Fruit fly (Drosophila melanogaster) whole organism, embryonic: ENCODE data around the gene Idh3a.

Source experiments
- Awh ChIP-seq: fragments of 200-800 bp; sonication (Bioruptor generic); IDR thresholded peaks from 2 replicates; pipeline ENCODE4, ENCODE4 v1.3.6; 2022; ENCODE audit warnings: missing biosample characterization, missing genetic modification characterization
- Bgb ChIP-seq: fragments of 200-800 bp; sonication (Bioruptor generic); IDR thresholded peaks from 2 replicates; pipeline ENCODE4 v1.3.6; 2022; ENCODE audit warnings: missing biosample characterization, missing genetic modification characterization; ENCODE audit not compliant: partially characterized antibody
- CG1024 ChIP-seq: fragments of 200-800 bp; sonication (Bioruptor generic); IDR thresholded peaks from 2 replicates; pipeline ENCODE4 v1.3.6; 2022; ENCODE audit warnings: missing biosample characterization, missing genetic modification characterization
- CG10462 ChIP-seq: fragments of 200-800 bp; sonication (Bioruptor generic); optimal IDR thresholded peaks from 2 replicates; lab custom pipeline; 2016; ENCODE audit warnings: missing biosample characterization, missing genetic modification characterization
- CG10543 ChIP-seq: fragments of 200-800 bp; sonication (Bioruptor generic); optimal IDR thresholded peaks from 3 replicates; lab custom pipeline; 2017; ENCODE audit warnings: missing biosample characterization, mild to moderate bottlenecking, missing genetic modification characterization, moderate library complexity
- CG13287 ChIP-seq: fragments of 200-800 bp; sonication (Bioruptor generic); IDR thresholded peaks from 2 replicates; pipeline ENCODE4 v1.3.6; 2022; ENCODE audit warnings: missing biosample characterization, missing genetic modification characterization; ENCODE audit not compliant: partially characterized antibody
- CG14441 ChIP-seq: fragments of 200-800 bp; sonication (Bioruptor generic); IDR thresholded peaks from 2 replicates; pipeline ENCODE4 v1.3.6; 2022; ENCODE audit warnings: missing biosample characterization, missing genetic modification characterization
- CG14710 ChIP-seq: fragments of 200-800 bp; sonication (Bioruptor generic); optimal IDR thresholded peaks from 3 replicates; lab custom pipeline; 2019; ENCODE audit warnings: missing biosample characterization, mild to moderate bottlenecking, missing genetic modification characterization, moderate library complexity
- CG15601 ChIP-seq: fragments of 200-800 bp; sonication (Bioruptor generic); optimal IDR thresholded peaks from 3 replicates; lab custom pipeline; 2019; ENCODE audit warnings: missing biosample characterization, mild to moderate bottlenecking, missing genetic modification characterization, moderate library complexity
- CG17361 ChIP-seq: fragments of 200-800 bp; sonication (Bioruptor generic); IDR thresholded peaks from 3 replicates; pipeline ENCODE4 v1.3.6; 2022; ENCODE audit warnings: missing biosample characterization, missing genetic modification characterization
- CG1792 ChIP-seq: fragments of 200-800 bp; sonication (Bioruptor generic); optimal IDR thresholded peaks from 2 replicates; lab custom pipeline; 2016; ENCODE audit warnings: missing biosample characterization, missing genetic modification characterization
- CG2116 ChIP-seq: fragments of 200-800 bp; sonication (Bioruptor generic); optimal IDR thresholded peaks from 3 replicates; lab custom pipeline; 2018; ENCODE audit warnings: missing biosample characterization, mild to moderate bottlenecking, missing genetic modification characterization
- CG2129 ChIP-seq: fragments of 200-800 bp; sonication (Bioruptor generic); IDR thresholded peaks from 2 replicates; pipeline ENCODE4 v1.3.6; 2022; ENCODE audit warnings: missing biosample characterization, missing genetic modification characterization; ENCODE audit not compliant: partially characterized antibody
- CG30020 ChIP-seq: fragments of 200-800 bp; optimal IDR thresholded peaks from 2 replicates; lab custom pipeline; 2019; ENCODE audit warnings: missing biosample characterization, mild to moderate bottlenecking, missing genetic modification characterization, moderate library complexity
- CG33213 ChIP-seq: fragments of 200-800 bp; sonication (Bioruptor generic); optimal IDR thresholded peaks from 3 replicates; lab custom pipeline; 2016; ENCODE audit warnings: missing biosample characterization, missing genetic modification characterization
- CG4424 ChIP-seq: fragments of 200-800 bp; sonication (Bioruptor generic); optimal IDR thresholded peaks from 3 replicates; lab custom pipeline; 2016; ENCODE audit warnings: missing biosample characterization, missing genetic modification characterization
- CG6272 ChIP-seq: fragments of 200-800 bp; sonication (Bioruptor generic); IDR thresholded peaks from 2 replicates; pipeline ENCODE4 v1.3.6; 2022; ENCODE audit warnings: missing biosample characterization, missing genetic modification characterization
- CG7357 ChIP-seq: fragments of 200-800 bp; sonication (Bioruptor generic); IDR thresholded peaks from 3 replicates; pipeline ENCODE4 v1.3.6; 2022; ENCODE audit warnings: missing biosample characterization, missing genetic modification characterization
- CG7786 ChIP-seq: fragments of 200-800 bp; sonication (Bioruptor generic); optimal IDR thresholded peaks from 2 replicates; lab custom pipeline; 2016; ENCODE audit warnings: missing biosample characterization, missing genetic modification characterization
- CG9437 ChIP-seq: fragments of 200-800 bp; sonication (Bioruptor generic); optimal IDR thresholded peaks from 2 replicates; lab custom pipeline; 2018; ENCODE audit warnings: missing biosample characterization, mild to moderate bottlenecking, missing genetic modification characterization
- Chrac-16 ChIP-seq: fragments of 200-800 bp; sonication (Bioruptor generic); optimal IDR thresholded peaks from 3 replicates; lab custom pipeline; 2016; ENCODE audit warnings: missing biosample characterization, missing genetic modification characterization
- CoRest ChIP-seq: fragments of 200-800 bp; sonication (Bioruptor generic); optimal IDR thresholded peaks from 3 replicates; lab custom pipeline; 2018; ENCODE audit warnings: missing biosample characterization, mild to moderate bottlenecking, missing genetic modification characterization, moderate library complexity
- Doc2 ChIP-seq: fragments of 200-800 bp; sonication (Bioruptor generic); IDR thresholded peaks from 2 replicates; pipeline ENCODE4 v1.3.6; 2022; ENCODE audit warnings: missing biosample characterization, missing genetic modification characterization
- Fer3 ChIP-seq: fragments of 200-800 bp; sonication (Bioruptor generic); optimal IDR thresholded peaks from 2 replicates; lab custom pipeline; 2018; ENCODE audit warnings: missing biosample characterization, mild to moderate bottlenecking, missing genetic modification characterization, moderate library complexity
- HHEX ChIP-seq: fragments of 200-800 bp; sonication (Bioruptor generic); optimal IDR thresholded peaks from 3 replicates; lab custom pipeline; 2017; ENCODE audit warnings: missing biosample characterization, mild to moderate bottlenecking, missing genetic modification characterization, missing genetic modification reagents
- HmgZ ChIP-seq: fragments of 200-800 bp; sonication (Bioruptor generic); optimal IDR thresholded peaks from 2 replicates; lab custom pipeline; 2018; ENCODE audit warnings: missing biosample characterization, mild to moderate bottlenecking, missing genetic modification characterization
- Hr3 ChIP-seq: fragments of 200-800 bp; sonication (Bioruptor generic); optimal IDR thresholded peaks from 3 replicates; lab custom pipeline; 2016; ENCODE audit warnings: missing biosample characterization, missing genetic modification characterization
- Mad ChIP-seq: fragments of 200-800 bp; sonication (Bioruptor generic); optimal IDR thresholded peaks from 2 replicates; lab custom pipeline; 2016; ENCODE audit warnings: missing biosample characterization, missing genetic modification characterization
- Myb ChIP-seq: fragments of 200-800 bp; sonication (Bioruptor generic); optimal IDR thresholded peaks from 2 replicates; lab custom pipeline; 2016; ENCODE audit warnings: missing biosample characterization, missing genetic modification characterization
- NFAT ChIP-seq: fragments of 200-800 bp; sonication (Bioruptor generic); IDR thresholded peaks from 2 replicates; pipeline ENCODE4 v1.3.6; 2022; ENCODE audit warnings: missing biosample characterization, missing genetic modification characterization
- Nf-YC ChIP-seq: fragments of 200-800 bp; optimal IDR thresholded peaks from 3 replicates; lab custom pipeline; 2019; ENCODE audit warnings: missing biosample characterization, mild to moderate bottlenecking, missing genetic modification characterization, moderate library complexity
- NfI ChIP-seq: fragments of 200-800 bp; sonication (Bioruptor generic); optimal IDR thresholded peaks from 3 replicates; lab custom pipeline; 2018; ENCODE audit warnings: missing biosample characterization, mild to moderate bottlenecking, missing genetic modification characterization, moderate library complexity
- Ptx1 ChIP-seq: fragments of 200-800 bp; sonication (Bioruptor generic); IDR thresholded peaks from 2 replicates; pipeline ENCODE4 v1.3.6; 2022; ENCODE audit warnings: missing biosample characterization, missing genetic modification characterization
- Side ChIP-seq: fragments of 200-800 bp; sonication (Bioruptor generic); optimal IDR thresholded peaks from 2 replicates; lab custom pipeline; 2016; ENCODE audit warnings: missing biosample characterization, missing genetic modification characterization
- Sry-δ ChIP-seq: fragments of 200-800 bp; sonication (Bioruptor generic); optimal IDR thresholded peaks from 2 replicates; lab custom pipeline; 2016; ENCODE audit warnings: missing biosample characterization, missing genetic modification characterization
- amos ChIP-seq: fragments of 200-800 bp; sonication (Bioruptor generic); IDR thresholded peaks from 2 replicates; pipeline ENCODE4 v1.3.6; 2022; ENCODE audit warnings: missing biosample characterization, missing genetic modification characterization; ENCODE audit not compliant: partially characterized antibody
- aop ChIP-seq: fragments of 200-800 bp; sonication (Bioruptor generic); IDR thresholded peaks from 2 replicates; pipeline ENCODE4 v1.3.6; 2022; ENCODE audit warnings: missing biosample characterization, missing genetic modification characterization
- bcd ChIP-seq: fragments of 200-800 bp; sonication (Bioruptor generic); optimal IDR thresholded peaks from 2 replicates; lab custom pipeline; 2017; ENCODE audit warnings: missing biosample characterization, mild to moderate bottlenecking, missing genetic modification characterization
- corto ChIP-seq: fragments of 200-800 bp; sonication (Bioruptor generic); optimal IDR thresholded peaks from 2 replicates; lab custom pipeline; 2016; ENCODE audit warnings: missing biosample characterization, mild to moderate bottlenecking, missing genetic modification characterization, moderate library complexity
- croc ChIP-seq: fragments of 200-800 bp; sonication (Bioruptor generic); conservative IDR thresholded peaks from 3 replicates; pipeline ENCODE4 v1.3.6; 2022; ENCODE audit warnings: missing biosample characterization, missing genetic modification characterization
- fd3F ChIP-seq: fragments of 200-800 bp; sonication (Bioruptor generic); optimal IDR thresholded peaks from 2 replicates; lab custom pipeline; 2018; ENCODE audit warnings: missing biosample characterization, mild to moderate bottlenecking, missing genetic modification characterization, moderate library complexity
- insv ChIP-seq, 2 experiments: fragments of 200-800 bp; sonication (Bioruptor generic); optimal IDR thresholded peaks; 3 replicates each; lab custom pipeline; 2016 to 2018; ENCODE audit warnings: missing biosample characterization in 2 of 2, missing genetic modification characterization in 2 of 2
- inv ChIP-seq: fragments of 200-800 bp; sonication (Bioruptor generic); IDR thresholded peaks from 2 replicates; pipeline ENCODE4 v1.3.6; 2022; ENCODE audit warnings: missing biosample characterization, missing genetic modification characterization; ENCODE audit not compliant: partially characterized antibody
- klu ChIP-seq: fragments of 200-800 bp; sonication (Bioruptor generic); IDR thresholded peaks from 2 replicates; pipeline ENCODE4 v1.3.6; 2022; ENCODE audit warnings: missing biosample characterization, missing genetic modification characterization
- maf-S ChIP-seq: fragments of 200-800 bp; sonication (Bioruptor generic); optimal IDR thresholded peaks from 2 replicates; lab custom pipeline; 2016; ENCODE audit warnings: missing biosample characterization, missing genetic modification characterization
- slbo ChIP-seq: fragments of 200-800 bp; sonication (Bioruptor generic); IDR thresholded peaks from 2 replicates; pipeline ENCODE4 v1.3.6; 2022; ENCODE audit warnings: missing biosample characterization, missing genetic modification characterization
- sna ChIP-seq: fragments of 200-800 bp; sonication (Bioruptor generic); IDR thresholded peaks from 2 replicates; pipeline ENCODE4 v1.3.6; 2022; ENCODE audit warnings: missing biosample characterization, missing genetic modification characterization; ENCODE audit not compliant: partially characterized antibody
- zen2 ChIP-seq: fragments of 200-800 bp; sonication (Bioruptor generic); IDR thresholded peaks from 3 replicates; pipeline ENCODE4 v1.3.6; 2022; ENCODE audit warnings: missing biosample characterization, missing genetic modification characterization; ENCODE audit not compliant: partially characterized antibody

Gene Idh3a

DNA sequence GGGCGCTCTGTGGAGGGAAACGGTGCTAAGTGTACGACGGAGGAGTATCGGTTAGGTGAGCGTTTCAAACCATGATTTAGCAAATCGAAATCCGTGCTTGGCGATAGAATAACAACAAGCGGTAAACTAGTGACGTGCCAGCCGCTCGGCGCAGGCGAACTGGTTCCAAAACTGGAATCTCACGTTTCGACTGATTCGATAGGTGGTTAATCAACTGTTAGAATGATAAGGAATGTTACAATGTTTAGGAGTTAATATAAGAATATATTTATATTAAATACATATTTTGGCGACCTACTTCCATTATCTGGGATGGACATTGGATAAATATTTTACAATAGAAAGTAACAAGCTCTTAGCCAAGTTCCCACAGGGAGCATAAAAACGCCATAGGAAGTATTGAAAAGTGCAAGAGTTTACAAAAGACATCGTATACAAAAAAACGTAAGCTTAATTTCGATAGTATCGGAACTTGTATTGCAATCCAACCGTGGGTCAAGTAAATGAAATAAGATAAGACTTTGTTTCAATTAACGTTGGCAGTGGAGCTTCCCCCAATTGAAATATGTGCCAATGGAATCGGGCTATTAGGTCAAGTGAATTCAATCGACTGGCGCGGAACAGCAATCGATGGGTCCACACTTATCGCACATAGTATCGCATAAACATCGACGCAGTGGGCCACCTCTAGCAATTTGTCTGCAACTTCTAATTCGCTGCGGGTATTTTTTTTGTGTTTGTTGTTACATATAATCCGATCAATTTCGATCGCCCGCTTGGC lies 26.6 kb downstream of the Idh3a start, which contains the start of the genes ksh, CG14200 and Pfrx (continued):
- TF ChIP-seq CG14710, result peak; percentile 57
- TF ChIP-seq NFAT (GFP tag; lab: Robert Waterston, UW), result peak; percentile 55; the same call in 1 of the 2 replicates
- peak; percentile 38; the same call in 1 of the 2 replicates for TF ChIP-seq Ptx1
- peak; percentile 37; the same call in 2 of the 3 replicates for TF ChIP-seq CG17361
- no peak for TF ChIP-seq CG4424 (GFP tag; lab: Kevin White, UChicago)
- TF ChIP-seq sna (GFP tag; lab: Robert Waterston, UW), result peak; percentile 39
- TF ChIP-seq NfI (GFP tag; lab: Kevin White, UChicago), result peak; percentile 21
- TF ChIP-seq Nf-YC (tag; lab: Kevin White, UChicago), result peak; percentile 17
- TF ChIP-seq CG15601 (tag; lab: Kevin White, UChicago), result peak; percentile 11
- peak; percentile 89 for TF ChIP-seq Myb (GFP tag; lab: Kevin White, UChicago)
- no peak for TF ChIP-seq CG33213 (GFP tag; lab: Kevin White, UChicago)
- peak; percentile 18 for TF ChIP-seq CG10543 (GFP tag; lab: Kevin White, UChicago)
- TF ChIP-seq zen2 (GFP tag; lab: Robert Waterston, UW), result peak; percentile 78
- 0 out of 2 replicates have a peak, but pooled peaks have one; percentile 12 for TF ChIP-seq CG14441 (GFP tag; lab: Robert Waterston, UW)
- no peak for TF ChIP-seq corto (GFP tag; lab: Kevin White, UChicago)
- TF ChIP-seq CG9437 (GFP tag; lab: Kevin White, UChicago), result peak; percentile 47
- peak; percentile 70 for TF ChIP-seq CG1024
- peak; percentile 66 for TF ChIP-seq slbo (GFP tag; lab: Robert Waterston, UW)
- no peak for TF ChIP-seq CG1792 (GFP tag; lab: Kevin White, UChicago)
- no peak for TF ChIP-seq fd3F
- no peak for TF ChIP-seq Fer3 (tag; lab: Kevin White, UChicago)
- peak; percentile 3 for TF ChIP-seq maf-S
- 0 out of 2 replicates have a peak, but pooled peaks have one; percentile 17 for TF ChIP-seq klu (GFP tag; lab: Robert Waterston, UW)
- TF ChIP-seq Hr3 (GFP tag; lab: Kevin White, UChicago), result peak; percentile 65
- TF ChIP-seq inv (GFP tag; lab: Robert Waterston, UW), result peak; percentile 90
- TF ChIP-seq HHEX (GFP tag; lab: Kevin White, UChicago), result no peak
- TF ChIP-seq insv (GFP tag; optimal IDR thresholded peaks at IDR 0.05; lab: Kevin White, UChicago), result peak in 1 of 2 experiments; percentile 14
- peak; percentile 82 for TF ChIP-seq CG30020 (tag; lab: Kevin White, UChicago)
- peak; percentile 60 for TF ChIP-seq CG2116 (GFP tag; lab: Kevin White, UChicago)
- no peak for TF ChIP-seq CG10462 (GFP tag; lab: Kevin White, UChicago)
- no peak for TF ChIP-seq Side (GFP tag; lab: Kevin White, UChicago)
- no peak for TF ChIP-seq Awh (GFP tag; lab: Robert Waterston, UW)
- TF ChIP-seq croc (GFP tag; lab: Robert Waterston, UW), result no peak
- TF ChIP-seq Mad (GFP tag; lab: Kevin White, UChicago), result no peak
- TF ChIP-seq CG13287, result peak; percentile 79
- no peak for TF ChIP-seq Doc2 (GFP tag; lab: Robert Waterston, UW)
- TF ChIP-seq CG2129 (GFP tag; lab: Robert Waterston, UW), result peak; percentile 59
- TF ChIP-seq bcd (GFP tag; lab: Kevin White, UChicago), result peak; percentile 5
- peak; percentile 96 for TF ChIP-seq CG7357 (GFP tag; lab: Robert Waterston, UW)
- peak; percentile 97 for TF ChIP-seq amos (GFP tag; lab: Robert Waterston, UW)
- peak; percentile 94 for TF ChIP-seq Bgb
- TF ChIP-seq CoRest (tag; lab: Kevin White, UChicago), result peak; percentile 22
- peak; percentile 14 for TF ChIP-seq CG7786
- TF ChIP-seq aop (GFP tag; lab: Robert Waterston, UW), result no peak
- TF ChIP-seq HmgZ (tag; lab: Kevin White, UChicago), result peak; percentile 22
- TF ChIP-seq CG6272 (GFP tag; lab: Robert Waterston, UW), result peak; percentile 40; the same call in 1 of the 2 replicates
- peak; percentile 97 for TF ChIP-seq Sry-δ
- TF ChIP-seq Chrac-16 (GFP tag; lab: Kevin White, UChicago), result peak; percentile 16
